Worm (Caenorhabditis elegans) whole organism, young adult: ENCODE results near the gene spig-9.
A peak's percentile ranks its signal among the peaks of the same experiment; 100 is the strongest.

ENCODE experiments used
- B0035.1 ChIP-seq: sonication (generic microtip); optimal IDR thresholded peaks from 2 replicates; lab custom pipeline; 2016; ENCODE audit warnings: missing genetic modification characterization, mild to moderate bottlenecking, missing compliant biosample characterization, missing genotype, missing genetic modification reagents
- C06A6.2 ChIP-seq: fragments of 200-800 bp; sonication (Bioruptor generic); conservative IDR thresholded peaks from 2 replicates; pipeline ENCODE4 v1.3.6; 2022; ENCODE audit warnings: missing genetic modification characterization, missing compliant biosample characterization
- D2030.7 ChIP-seq: fragments of 200-800 bp; sonication (Bioruptor generic); IDR thresholded peaks from 2 replicates; pipeline ENCODE4 v1.3.6; 2022; ENCODE audit warnings: missing genetic modification reagents, missing genetic modification characterization, missing compliant biosample characterization
- K11D2.4 ChIP-seq: fragments of 200-800 bp; sonication (Bioruptor generic); IDR thresholded peaks from 2 replicates; pipeline ENCODE4 v1.3.6; 2022; ENCODE audit warnings: missing genetic modification reagents, missing genetic modification characterization, missing compliant biosample characterization
- K12H6.12 ChIP-seq: fragments of 200-800 bp; sonication (Bioruptor generic); optimal IDR thresholded peaks from 2 replicates; lab custom pipeline; 2018; ENCODE audit warnings: mild to moderate bottlenecking, missing genetic modification characterization, missing compliant biosample characterization
- T26A5.8 ChIP-seq: sonication (generic microtip); optimal IDR thresholded peaks from 2 replicates; lab custom pipeline; 2016; ENCODE audit warnings: missing genetic modification characterization, missing compliant biosample characterization
- Y67H2A.10 ChIP-seq: fragments of 200-800 bp; sonication (Bioruptor generic); conservative IDR thresholded peaks from 2 replicates; pipeline ENCODE4 v1.3.6; 2022; ENCODE audit warnings: missing genetic modification reagents, missing genetic modification characterization, missing compliant biosample characterization
- Y79H2A.3 ChIP-seq: fragments of 200-800 bp; sonication (Bioruptor generic); conservative IDR thresholded peaks from 2 replicates; pipeline ENCODE4 v1.3.6; 2022; ENCODE audit warnings: missing genetic modification reagents, missing genetic modification characterization, missing compliant biosample characterization
- Y95B8A.8 ChIP-seq: fragments of 200-800 bp; sonication (Bioruptor generic); IDR thresholded peaks from 2 replicates; pipeline ENCODE4 v1.3.6; 2022; ENCODE audit warnings: missing genetic modification reagents, missing genetic modification characterization, missing compliant biosample characterization
- ZK185.1 ChIP-seq: sonication (generic microtip); optimal IDR thresholded peaks from 2 replicates; lab custom pipeline; 2016; ENCODE audit warnings: mild to moderate bottlenecking, missing genetic modification characterization, missing compliant biosample characterization; ENCODE audit not compliant: poor library complexity, severe bottlenecking
- atf-7 ChIP-seq: sonication (generic microtip); optimal IDR thresholded peaks from 2 replicates; lab custom pipeline; 2017; ENCODE audit warnings: mild to moderate bottlenecking, missing genetic modification characterization, missing compliant biosample characterization
- attf-6 ChIP-seq: fragments of 200-800 bp; sonication (Bioruptor generic); IDR thresholded peaks from 2 replicates; pipeline ENCODE4 v1.3.6; 2022; ENCODE audit warnings: missing genetic modification reagents, missing genetic modification characterization, missing compliant biosample characterization
- ccch-3 ChIP-seq: fragments of 200-800 bp; sonication (Bioruptor generic); optimal IDR thresholded peaks from 2 replicates; lab custom pipeline; 2018; ENCODE audit warnings: mild to moderate bottlenecking, missing genetic modification characterization, missing compliant biosample characterization
- ceh-40 ChIP-seq: fragments of 200-800 bp; sonication (Bioruptor generic); IDR thresholded peaks from 2 replicates; pipeline ENCODE4 v1.3.6; 2022; ENCODE audit warnings: missing genetic modification characterization, missing compliant biosample characterization
- dox-1 ChIP-seq: fragments of 200-800 bp; sonication (Bioruptor generic); IDR thresholded peaks from 2 replicates; pipeline ENCODE4 v1.3.6; 2022; ENCODE audit warnings: missing genetic modification reagents, missing genetic modification characterization, missing compliant biosample characterization
- egl-18 ChIP-seq: fragments of 200-800 bp; sonication (Bioruptor generic); IDR thresholded peaks from 2 replicates; pipeline ENCODE4 v1.3.6; 2022; ENCODE audit warnings: missing genetic modification reagents, missing genetic modification characterization, missing compliant biosample characterization
- ekl-4 ChIP-seq: fragments of 200-800 bp; sonication (Bioruptor generic); IDR thresholded peaks from 2 replicates; pipeline ENCODE4 v1.3.6; 2022; ENCODE audit warnings: missing genetic modification reagents, missing genetic modification characterization, missing compliant biosample characterization
- ets-4 ChIP-seq: fragments of 200-800 bp; sonication (Bioruptor generic); optimal IDR thresholded peaks from 2 replicates; lab custom pipeline; 2018; ENCODE audit warnings: mild to moderate bottlenecking, missing genetic modification characterization, missing compliant biosample characterization
- hlh-12 ChIP-seq: sonication (generic microtip); optimal IDR thresholded peaks from 2 replicates; lab custom pipeline; 2016; ENCODE audit warnings: missing genetic modification characterization, missing compliant biosample characterization
- hmg-20 ChIP-seq: fragments of 200-800 bp; sonication (Bioruptor generic); IDR thresholded peaks from 2 replicates; pipeline ENCODE4 v1.3.6; 2022; ENCODE audit warnings: missing genetic modification reagents, missing genetic modification characterization, missing compliant biosample characterization
- hsf-1 ChIP-seq: fragments of 200-800 bp; sonication (Bioruptor generic); IDR thresholded peaks from 2 replicates; pipeline ENCODE4 v1.3.6; 2022; ENCODE audit warnings: missing genetic modification reagents, missing genetic modification characterization, missing compliant biosample characterization
- let-607 ChIP-seq, 2 experiments: fragments of 200-800 bp in 1 of 2; sonication (Bioruptor generic) in 1 of 2; sonication (generic microtip) in 1 of 2; optimal IDR thresholded peaks; 2 replicates each; lab custom pipeline; 2016 to 2018; ENCODE audit warnings: mild to moderate bottlenecking in 2 of 2, missing compliant biosample characterization in 2 of 2, missing genetic modification characterization in 2 of 2, moderate library complexity in 2 of 2, missing genotype in 1 of 2
- lin-26 ChIP-seq: fragments of 200-800 bp; sonication (Bioruptor generic); IDR thresholded peaks from 2 replicates; pipeline ENCODE4 v1.3.6; 2022; ENCODE audit warnings: missing genetic modification reagents, missing genetic modification characterization, missing compliant biosample characterization
- lin-35 ChIP-seq, 3 experiments: fragments of 150-350 bp in 2 of 3; sonication (generic microtip) in 1 of 3; optimal IDR thresholded peaks; 2 replicates each; lab custom pipeline; 2014 to 2018; ENCODE audit warnings: missing biosample characterization in 3 of 3, missing genetic modification characterization in 3 of 3, missing genetic modification reagents in 3 of 3
- lin-40 ChIP-seq: sonication (generic microtip); optimal IDR thresholded peaks from 2 replicates; lab custom pipeline; 2016; ENCODE audit warnings: missing genetic modification characterization, mild to moderate bottlenecking, missing compliant biosample characterization, missing genotype, missing genetic modification reagents
- lir-1 ChIP-seq: fragments of 200-800 bp; sonication (Bioruptor generic); conservative IDR thresholded peaks from 2 replicates; pipeline ENCODE4 v1.3.6; 2022; ENCODE audit warnings: missing genetic modification reagents, missing genetic modification characterization, missing compliant biosample characterization
- madf-10 ChIP-seq: sonication (generic microtip); optimal IDR thresholded peaks from 2 replicates; lab custom pipeline; 2016; ENCODE audit warnings: mild to moderate bottlenecking, missing genetic modification characterization, missing compliant biosample characterization
- madf-3 ChIP-seq: fragments of 200-800 bp; sonication (Bioruptor generic); IDR thresholded peaks from 2 replicates; pipeline ENCODE4 v1.3.6; 2022; ENCODE audit warnings: missing genetic modification reagents, missing genetic modification characterization, missing compliant biosample characterization
- madf-6 ChIP-seq: fragments of 200-800 bp; sonication (Bioruptor generic); IDR thresholded peaks from 2 replicates; pipeline ENCODE4 v1.3.6; 2022; ENCODE audit warnings: missing genetic modification reagents, missing genetic modification characterization, missing compliant biosample characterization
- mcd-1 ChIP-seq: fragments of 200-800 bp; sonication (Bioruptor generic); IDR thresholded peaks from 2 replicates; pipeline ENCODE4 v1.3.6; 2022; ENCODE audit warnings: missing genetic modification reagents, missing genetic modification characterization, missing compliant biosample characterization
- nfya-1 ChIP-seq: sonication (generic microtip); optimal IDR thresholded peaks from 2 replicates; lab custom pipeline; 2017; ENCODE audit warnings: antibody characterized with exemption, missing compliant biosample characterization, missing genetic modification characterization, borderline replicate concordance; ENCODE audit not compliant: insufficient read depth
- nfyb-1 ChIP-seq: fragments of 200-800 bp; sonication (Bioruptor generic); IDR thresholded peaks from 2 replicates; pipeline ENCODE4 v1.3.6; 2022; ENCODE audit warnings: missing genetic modification reagents, missing genetic modification characterization, missing compliant biosample characterization
- nhr-27 ChIP-seq: fragments of 200-800 bp; sonication (Bioruptor generic); optimal IDR thresholded peaks from 2 replicates; lab custom pipeline; 2018; ENCODE audit warnings: mild to moderate bottlenecking, missing genetic modification characterization, moderate library complexity, missing compliant biosample characterization
- pha-4 ChIP-seq: fragments of 150-350 bp; sonication (generic microtip); optimal IDR thresholded peaks from 2 replicates; lab custom pipeline; 2014; ENCODE audit warnings: missing biosample characterization, missing genetic modification reagents, missing genetic modification characterization
- rec-8 ChIP-seq, 2 experiments: sonication (generic microtip); optimal IDR thresholded peaks; 2 replicates each; lab custom pipeline; 2016; ENCODE audit warnings: mild to moderate bottlenecking in 2 of 2, missing genetic modification characterization in 2 of 2, missing genetic modification reagents in 2 of 2, missing genotype in 2 of 2, missing biosample characterization in 1 of 2, missing compliant biosample characterization in 1 of 2, moderate library complexity in 1 of 2
- repo-1 ChIP-seq: sonication (generic microtip); optimal IDR thresholded peaks from 2 replicates; lab custom pipeline; 2017; ENCODE audit warnings: mild to moderate bottlenecking, missing genetic modification characterization, missing compliant biosample characterization
- sea-2 ChIP-seq: fragments of 200-800 bp; sonication (Bioruptor generic); IDR thresholded peaks from 2 replicates; pipeline ENCODE4 v1.3.6; 2022; ENCODE audit warnings: missing genetic modification characterization, missing compliant biosample characterization
- snpc-3.4 ChIP-seq: sonication (generic microtip); optimal IDR thresholded peaks from 2 replicates; lab custom pipeline; 2017; ENCODE audit warnings: missing genetic modification characterization, mild to moderate bottlenecking, missing compliant biosample characterization, antibody characterized with exemption, moderate library complexity, missing genotype, missing genetic modification reagents
- snpc-4 ChIP-seq, 5 experiments: fragments of 150-350 bp in 1 of 5; sonication (generic microtip) in 4 of 5; optimal IDR thresholded peaks; 2 replicates each; lab custom pipeline; 2014 to 2018; ENCODE audit warnings: missing genetic modification characterization in 5 of 5, missing biosample characterization in 3 of 5, antibody characterized with exemption in 2 of 5, mild to moderate bottlenecking in 2 of 5, missing compliant biosample characterization in 2 of 5, missing genotype in 2 of 5, moderate library complexity in 2 of 5, missing genetic modification reagents in 1 of 5
- tbx-9 ChIP-seq: sonication (generic microtip); optimal IDR thresholded peaks from 2 replicates; lab custom pipeline; 2016; ENCODE audit warnings: borderline replicate concordance, missing genetic modification characterization, inconsistent platforms, missing compliant biosample characterization
- zfh-2 ChIP-seq: fragments of 200-800 bp; sonication (Bioruptor generic); conservative IDR thresholded peaks from 2 replicates; pipeline ENCODE4 v1.3.6; 2022; ENCODE audit warnings: missing genetic modification reagents, missing genetic modification characterization, missing compliant biosample characterization
- ztf-25 ChIP-seq: fragments of 200-800 bp; sonication (Bioruptor generic); IDR thresholded peaks from 2 replicates; pipeline ENCODE4 v1.3.6; 2022; ENCODE audit warnings: missing genetic modification reagents, missing genetic modification characterization, missing compliant biosample characterization
- ztf-26 ChIP-seq: sonication (generic microtip); optimal IDR thresholded peaks from 2 replicates; lab custom pipeline; 2017; ENCODE audit warnings: missing genetic modification characterization, missing compliant biosample characterization
- ztf-3 ChIP-seq: fragments of 200-800 bp; sonication (Bioruptor generic); optimal IDR thresholded peaks from 2 replicates; lab custom pipeline; 2018; ENCODE audit warnings: mild to moderate bottlenecking, missing genetic modification characterization, missing compliant biosample characterization

spig-9 gene

ce11 chrV:13566967-13567366 lies 44.7 kb downstream of the spig-9 start (continued):
- TF ChIP-seq madf-3 (GFP tag; lab: Robert Waterston, UW) (peak; percentile 74; the same call in 1 of the 2 replicates), let-607 (tag; optimal IDR thresholded peaks at IDR 0.05; lab: Kevin White, UChicago) (peak in 1 of 2 experiments; percentile 70), dox-1 (no peak), madf-6 (GFP tag; lab: Robert Waterston, UW) (peak; percentile 51), repo-1 (tag; lab: Kevin White, UChicago) (peak; percentile 77), madf-10 (tag; lab: Kevin White, UChicago) (peak; percentile 15), B0035.1 (tag; lab: Kevin White, UChicago) (peak; percentile 6), tbx-9 (tag; lab: Kevin White, UChicago) (no peak), lin-40 (peak; percentile 59), attf-6 (GFP tag; lab: Robert Waterston, UW) (0 out of 2 replicates have a peak, but pooled peaks have one; percentile 39), Y95B8A.8 (0 out of 2 replicates have a peak, but pooled peaks have one; percentile 71), hlh-12 (tag; lab: Kevin White, UChicago) (peak; percentile 37), lin-35 (GFP tag; optimal IDR thresholded peaks at IDR 0.05; lab: Kevin White, UChicago) (no peak), ceh-40 (no peak), ztf-25 (no peak), nfyb-1 (GFP tag; lab: Robert Waterston, UW) (peak; percentile 77), lin-26 (GFP tag; lab: Robert Waterston, UW) (no peak), zfh-2 (GFP tag; lab: Robert Waterston, UW) (no peak), K12H6.12 (tag; lab: Kevin White, UChicago) (no peak), sea-2 (GFP tag; lab: Robert Waterston, UW) (no peak), C06A6.2 (peak; percentile 53), mcd-1 (GFP tag; lab: Robert Waterston, UW) (peak; percentile 72), T26A5.8 (peak; percentile 70), atf-7 (tag; lab: Kevin White, UChicago) (peak; percentile 74), ets-4 (GFP tag; lab: Kevin White, UChicago) (peak; percentile 34), ztf-26 (peak; percentile 59), D2030.7 (GFP tag; lab: Robert Waterston, UW) (no peak)
- TF ChIP-seq, all 124 proteins: peak for 46

DNA sequence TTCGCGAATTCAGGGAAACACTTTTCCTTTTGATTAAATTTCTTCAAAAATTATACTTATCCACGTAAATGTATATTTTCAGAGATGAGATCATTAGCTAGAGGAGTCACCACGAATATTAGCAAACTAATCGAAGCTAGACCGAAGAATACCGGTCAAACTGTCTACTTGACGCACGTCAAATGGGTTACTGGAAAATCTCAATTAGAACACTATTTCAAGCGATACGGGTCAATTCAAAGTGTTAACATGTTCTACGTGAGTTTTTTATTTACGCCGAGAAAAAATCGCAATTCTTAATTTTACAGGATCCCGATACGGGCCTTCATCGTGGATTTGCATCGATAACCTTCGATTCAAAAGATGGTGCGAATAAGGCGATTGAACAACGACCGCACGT lies 45.9 kb downstream of the spig-9 start, which contains the start of gene slrp-1:
Gene slrp-1 (plus strand): TSS at position 83 of the 400 bp plus-strand sequence.
- TF ChIP-seq madf-6 (GFP tag; lab: Robert Waterston, UW) (no peak), K11D2.4 (GFP tag; lab: Robert Waterston, UW) (no peak), K12H6.12 (tag; lab: Kevin White, UChicago) (no peak), pha-4 (no peak), dox-1 (peak; percentile 16; the same call in 1 of the 2 replicates), snpc-4 (GFP tag; optimal IDR thresholded peaks at IDR 0.05; lab: Kevin White, UChicago) (no peak), snpc-4 (tag; optimal IDR thresholded peaks at IDR 0.05; lab: Kevin White, UChicago) (no peak), ekl-4 (GFP tag; lab: Robert Waterston, UW) (0 out of 2 replicates have a peak, but pooled peaks have one; percentile 21), lir-1 (GFP tag; lab: Robert Waterston, UW) (0 out of 2 replicates have a peak, but pooled peaks have one; percentile 15), Y79H2A.3 (GFP tag; lab: Robert Waterston, UW) (no peak), B0035.1 (tag; lab: Kevin White, UChicago) (no peak), Y67H2A.10 (GFP tag; lab: Robert Waterston, UW) (no peak)

DNA sequence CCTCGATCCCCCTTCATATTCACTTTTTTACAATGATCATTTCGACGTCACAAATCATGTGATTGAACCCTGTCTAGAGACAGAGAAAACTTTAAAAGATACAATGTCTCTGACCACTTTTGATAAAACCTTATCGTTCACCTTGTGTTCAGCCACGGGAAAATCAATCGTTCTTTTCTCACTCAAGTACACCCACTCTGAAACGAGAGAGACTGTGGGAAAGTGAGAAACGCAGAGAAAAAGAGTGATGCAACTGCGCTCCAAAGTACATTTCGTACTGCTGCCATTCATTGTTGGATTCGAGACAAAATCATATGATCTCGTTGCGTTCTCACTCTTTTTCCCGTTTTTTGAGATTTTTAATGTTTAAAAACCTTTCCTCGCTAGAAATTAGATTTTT lies 46.5 kb downstream of the spig-9 start:
- TF ChIP-seq K11D2.4 (GFP tag; lab: Robert Waterston, UW) (peak; percentile 65; the same call in 1 of the 2 replicates), ccch-3 (GFP tag; lab: Kevin White, UChicago) (no peak), nhr-27 (tag; lab: Kevin White, UChicago) (no peak), nfya-1 (tag; lab: Kevin White, UChicago) (no peak), egl-18 (GFP tag; lab: Robert Waterston, UW) (no peak), ZK185.1 (tag; lab: Kevin White, UChicago) (peak; percentile 70), tbx-9 (tag; lab: Kevin White, UChicago) (no peak), hmg-20 (GFP tag; lab: Robert Waterston, UW) (no peak), ztf-3 (GFP tag; lab: Kevin White, UChicago) (no peak), nfyb-1 (GFP tag; lab: Robert Waterston, UW) (peak; percentile 80), ets-4 (GFP tag; lab: Kevin White, UChicago) (peak; percentile 68), snpc-3.4 (tag; lab: Kevin White, UChicago) (no peak), sea-2 (GFP tag; lab: Robert Waterston, UW) (no peak), hsf-1 (peak; percentile 9; the same call in 1 of the 2 replicates), rec-8 (tag; optimal IDR thresholded peaks at IDR 0.05; lab: Kevin White, UChicago) (no peak)
